Fruit fly (Drosophila melanogaster): ENCODE results near the gene CG18088.
A peak's percentile ranks its signal among the peaks of the same experiment; 100 is the strongest.

CG18088 gene

DNA sequence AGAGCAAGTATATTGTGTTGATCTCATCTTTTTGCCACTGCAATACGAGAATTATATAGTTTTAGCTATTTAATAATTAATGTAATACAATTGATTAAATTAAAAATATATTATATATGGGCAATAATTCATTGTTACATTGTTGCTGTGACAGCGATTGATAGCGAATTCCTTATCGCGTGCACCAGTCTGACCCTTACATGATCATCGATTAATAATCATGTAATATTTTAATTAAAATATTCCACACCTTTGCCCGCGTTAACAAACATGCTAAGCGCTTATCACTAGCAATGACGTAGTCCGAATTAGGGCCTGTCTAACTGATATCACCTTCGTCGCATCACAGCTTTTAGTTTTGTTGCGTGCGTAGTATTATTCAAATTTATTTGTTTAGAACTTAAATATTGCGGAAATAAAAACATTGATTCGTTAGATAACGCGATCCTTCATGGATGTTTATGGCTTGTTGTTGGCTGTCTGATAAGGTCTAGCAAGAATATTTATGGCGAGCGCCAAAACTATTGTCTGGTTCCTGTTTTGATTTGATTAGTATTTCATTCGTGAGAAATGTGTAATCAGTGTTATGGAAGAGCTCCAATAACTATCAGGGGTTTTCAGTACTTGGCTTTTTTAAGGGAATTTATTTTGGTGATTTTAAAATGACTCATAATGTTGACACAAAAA lies 20.1 kb downstream of the CG18088 start:
- TF ChIP-seq lola (GFP tag; optimal IDR thresholded peaks at IDR 0.05) (no peak), Hnf4 (GFP tag; optimal IDR thresholded peaks at IDR 0.05) (no peak), Dfd (GFP tag; optimal IDR thresholded peaks at IDR 0.05) (no peak), woc (GFP tag; optimal IDR thresholded peaks at IDR 0.05) (no peak)

- TF ChIP-seq tai (GFP tag; optimal IDR thresholded peaks at IDR 0.05): no peak
- no peak for TF ChIP-seq CG9705 (GFP tag; optimal IDR thresholded peaks at IDR 0.05)
- no peak for TF ChIP-seq N (GFP tag; optimal IDR thresholded peaks at IDR 0.05)
- no peak for TF ChIP-seq Jra (GFP tag; optimal IDR thresholded peaks at IDR 0.05)
- TF ChIP-seq brk (GFP tag; optimal IDR thresholded peaks at IDR 0.05): no peak
- TF ChIP-seq HLH106 (tag; optimal IDR thresholded peaks at IDR 0.05): peak; percentile 1
- TF ChIP-seq dl (GFP tag; optimal IDR thresholded peaks at IDR 0.05; ENCODE audit: insufficient read depth in 1 of 2, partially characterized antibody in 2 of 2): peak in 1 of 2 experiments; percentile 68
- no peak for TF ChIP-seq ey (GFP tag; optimal IDR thresholded peaks at IDR 0.05)
- TF ChIP-seq dmrt93B (GFP tag; optimal IDR thresholded peaks at IDR 0.05): no peak
- TF ChIP-seq usp (GFP tag; optimal IDR thresholded peaks at IDR 0.05): no peak
- no peak for TF ChIP-seq br (GFP tag; optimal IDR thresholded peaks at IDR 0.05)
- no peak for TF ChIP-seq Mio (GFP tag; optimal IDR thresholded peaks at IDR 0.05)
- TF ChIP-seq sv (GFP tag; optimal IDR thresholded peaks at IDR 0.05): no peak
- TF ChIP-seq fru (GFP tag; optimal IDR thresholded peaks at IDR 0.05): peak; percentile 26
- no peak for TF ChIP-seq GATAd (GFP tag; optimal IDR thresholded peaks at IDR 0.05)
- TF ChIP-seq Abd-B (GFP tag; optimal IDR thresholded peaks at IDR 0.05): no peak
- no peak for TF ChIP-seq lola (GFP tag; optimal IDR thresholded peaks at IDR 0.05)
- TF ChIP-seq pan (optimal IDR thresholded peaks at IDR 0.05): no peak
- no peak for TF ChIP-seq psq (GFP tag; optimal IDR thresholded peaks at IDR 0.05)
- peak; percentile 63 for TF ChIP-seq h (GFP tag; optimal IDR thresholded peaks at IDR 0.05)
- no peak for TF ChIP-seq Hr83 (GFP tag; optimal IDR thresholded peaks at IDR 0.05; ENCODE audit: poor library complexity, severe bottlenecking)
- no peak for TF ChIP-seq Hr78 (GFP tag; optimal IDR thresholded peaks at IDR 0.05)
- peak; percentile 44 for TF ChIP-seq Hnf4 (GFP tag; optimal IDR thresholded peaks at IDR 0.05)
- TF ChIP-seq Dif (GFP tag; optimal IDR thresholded peaks at IDR 0.05; ENCODE audit: partially characterized antibody): peak; percentile 67
- TF ChIP-seq rgr (GFP tag; optimal IDR thresholded peaks at IDR 0.05): peak; percentile 8
- TF ChIP-seq Dfd (GFP tag; optimal IDR thresholded peaks at IDR 0.05): no peak
- no peak for TF ChIP-seq CG32264 (GFP tag; optimal IDR thresholded peaks at IDR 0.05)
- TF ChIP-seq CrebA (GFP tag; optimal IDR thresholded peaks at IDR 0.05; ENCODE audit: borderline replicate concordance): peak; percentile 56
- TF ChIP-seq jim (GFP tag; optimal IDR thresholded peaks at IDR 0.05): peak; percentile 55
- no peak for TF ChIP-seq sage (GFP tag; optimal IDR thresholded peaks at IDR 0.05)
- no peak for TF ChIP-seq OdsH (GFP tag; optimal IDR thresholded peaks at IDR 0.05)
- no peak for TF ChIP-seq foxo (GFP tag; optimal IDR thresholded peaks at IDR 0.05)
- TF ChIP-seq dsf (GFP tag; optimal IDR thresholded peaks at IDR 0.05; ENCODE audit: borderline replicate concordance): no peak
- no peak for TF ChIP-seq Rel (GFP tag; optimal IDR thresholded peaks at IDR 0.05)
- TF ChIP-seq Rel (tag; optimal IDR thresholded peaks at IDR 0.05): peak; percentile 88
- peak; percentile 32 for TF ChIP-seq Sp1 (GFP tag; optimal IDR thresholded peaks at IDR 0.05)
- no peak for TF ChIP-seq woc (GFP tag; optimal IDR thresholded peaks at IDR 0.05)
- TF ChIP-seq Vsx2 (GFP tag; optimal IDR thresholded peaks at IDR 0.05; ENCODE audit: partially characterized antibody): peak; percentile 25
- TF ChIP-seq Myc (optimal IDR thresholded peaks at IDR 0.05): no peak
These were observed 21.8 kb downstream of the CG18088 start, which contains the start of gene rost for dm6 chr2L:8989037-8989591. Gene rost, minus strand, starts transcription at chr2L:8989539.

All from whole organism, wandering third instar larva.